Worm (Caenorhabditis elegans): Measurements from ENCODE around the gene F19H6.4.
A peak's percentile ranks its signal among the peaks of the same experiment; 100 is the strongest.

Gene F19H6.4

DNA sequence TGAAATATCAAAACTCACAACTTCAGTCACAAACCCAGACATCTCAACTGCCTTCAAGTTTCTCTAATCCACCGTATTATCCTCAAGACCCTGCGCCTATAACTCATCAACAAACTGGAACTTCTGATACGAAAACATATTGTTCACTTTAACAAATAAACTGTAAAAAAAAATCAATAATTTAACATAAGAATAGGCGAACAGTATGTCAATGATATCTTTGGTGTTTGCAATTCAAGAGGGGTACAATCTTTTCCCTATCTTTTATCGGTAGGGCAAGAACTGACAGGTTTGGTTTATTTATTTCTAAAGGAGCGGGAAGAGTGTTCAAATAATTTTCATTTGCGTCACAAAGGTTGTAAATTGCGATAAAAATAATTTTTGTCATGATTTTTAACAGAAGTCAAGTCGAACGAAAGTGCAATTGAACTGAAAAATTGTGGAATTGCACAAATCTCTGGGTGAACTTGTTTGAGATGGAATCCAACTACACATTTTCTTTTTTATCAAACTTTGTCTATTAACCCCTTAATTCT is 2.5 kb upstream of the F19H6.4 start (continued):
- TF ChIP-seq alr-1 (tag; optimal IDR thresholded peaks at IDR 0.05; ENCODE audit: borderline replicate concordance): no peak
- peak; percentile 68 for TF ChIP-seq unc-98 (GFP tag; IDR thresholded peaks at IDR 0.05)
- TF ChIP-seq pax-3 (tag; optimal IDR thresholded peaks at IDR 0.05): peak; percentile 93
- peak; percentile 94 for TF ChIP-seq fkh-8 (tag; optimal IDR thresholded peaks at IDR 0.05)
- peak; percentile 64 for TF ChIP-seq nhr-28 (tag; optimal IDR thresholded peaks at IDR 0.05)
- peak; percentile 99 for TF ChIP-seq irx-1 (tag; optimal IDR thresholded peaks at IDR 0.05)
- peak; percentile 96 for TF ChIP-seq lin-14 (GFP tag; optimal IDR thresholded peaks at IDR 0.05)
- TF ChIP-seq Y116A8C.19 (tag; optimal IDR thresholded peaks at IDR 0.05; ENCODE audit: borderline replicate concordance): no peak
- peak; percentile 99 for TF ChIP-seq nhr-47 (tag; optimal IDR thresholded peaks at IDR 0.05)
- peak; percentile 100 for TF ChIP-seq dsc-1 (tag; optimal IDR thresholded peaks at IDR 0.05)
- peak; percentile 89 for TF ChIP-seq pqm-1 (tag; optimal IDR thresholded peaks at IDR 0.05)

DNA sequence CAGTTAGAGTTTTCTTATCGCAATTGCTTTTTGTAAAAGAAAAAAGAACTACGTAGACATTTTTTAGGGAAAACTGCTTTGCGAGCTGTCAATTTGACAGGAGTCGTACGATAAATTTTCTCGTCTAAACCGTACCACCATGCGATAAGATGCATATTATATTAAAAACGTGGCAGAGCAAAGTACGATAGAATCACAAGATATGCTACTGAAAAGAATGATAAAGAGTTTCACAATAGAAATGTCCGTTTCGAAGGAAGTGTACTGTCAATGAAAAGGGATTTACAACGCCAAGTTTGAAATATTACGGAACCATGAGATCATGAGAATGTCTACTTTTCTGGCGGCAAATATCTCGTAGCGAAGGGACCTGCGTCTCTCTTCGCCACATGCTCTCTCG is 684 bp upstream of the F19H6.4 start, which contains the start of gene F19H6.5:
TSS of gene F19H6.5 (minus strand) at position 101 of the 400 bp plus-strand sequence.
- TF ChIP-seq zip-4 (GFP tag; optimal IDR thresholded peaks at IDR 0.05): no peak
- TF ChIP-seq irx-1 (tag; optimal IDR thresholded peaks at IDR 0.05): no peak
- no peak for TF ChIP-seq lsy-2 (tag; optimal IDR thresholded peaks at IDR 0.05)
- no peak for TF ChIP-seq dpl-1 (GFP tag; optimal IDR thresholded peaks at IDR 0.05)
- TF ChIP-seq snu-23 (GFP tag; optimal IDR thresholded peaks at IDR 0.05): no peak
- TF ChIP-seq blmp-1 (tag; optimal IDR thresholded peaks at IDR 0.05): no peak
- no peak for TF ChIP-seq elt-2 (tag; optimal IDR thresholded peaks at IDR 0.05)
- no peak for TF ChIP-seq tlp-1 (tag; optimal IDR thresholded peaks at IDR 0.05)
- no peak for TF ChIP-seq efl-3 (GFP tag; optimal IDR thresholded peaks at IDR 0.05)
- TF ChIP-seq fkh-4 (tag; optimal IDR thresholded peaks at IDR 0.05; ENCODE audit: borderline replicate concordance): no peak
- TF ChIP-seq tbx-2 (tag; optimal IDR thresholded peaks at IDR 0.05): no peak
- no peak for TF ChIP-seq rnt-1 (tag; optimal IDR thresholded peaks at IDR 0.05)
- no peak for TF ChIP-seq hpl-2 (GFP tag; optimal IDR thresholded peaks at IDR 0.05)
- no peak for TF ChIP-seq mdl-1 (tag; optimal IDR thresholded peaks at IDR 0.05)
- TF ChIP-seq hlh-17 (GFP tag; optimal IDR thresholded peaks at IDR 0.05; ENCODE audit: borderline replicate concordance): no peak
- no peak for TF ChIP-seq vab-15 (tag; optimal IDR thresholded peaks at IDR 0.05)

DNA sequence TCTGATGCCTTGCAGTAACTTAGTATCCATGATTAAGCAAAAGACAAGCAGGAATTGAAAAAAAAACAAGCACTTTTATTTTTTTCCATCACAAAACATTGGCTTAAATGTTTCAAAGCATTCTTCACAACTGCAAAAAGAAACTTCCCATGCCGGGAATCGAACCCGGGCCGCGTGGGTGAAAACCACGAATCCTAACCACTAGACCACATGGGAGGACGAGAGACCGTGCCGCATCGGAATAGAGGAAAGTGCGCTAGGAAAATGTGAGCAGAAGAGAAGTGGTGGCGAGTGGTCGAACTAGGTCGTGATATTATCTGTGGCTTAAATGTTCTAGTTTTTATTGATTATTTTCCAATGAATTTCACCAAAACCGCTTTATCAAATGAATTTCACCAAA is 2.0 kb downstream of the F19H6.4 start:
- TF ChIP-seq mdl-1 (tag; optimal IDR thresholded peaks at IDR 0.05) (peak in 1 of 2 experiments; percentile 45), nhr-237 (tag; optimal IDR thresholded peaks at IDR 0.05) (no peak), lir-3 (tag; optimal IDR thresholded peaks at IDR 0.05; ENCODE audit: poor library complexity) (no peak), unc-86 (tag; optimal IDR thresholded peaks at IDR 0.05) (no peak), ets-5 (GFP tag; IDR thresholded peaks at IDR 0.05) (no peak), ama-1 (optimal IDR thresholded peaks at IDR 0.05) (no peak), nhr-77 (tag; optimal IDR thresholded peaks at IDR 0.05) (peak; percentile 16), mef-2 (tag; optimal IDR thresholded peaks at IDR 0.05) (no peak), tbx-2 (tag; optimal IDR thresholded peaks at IDR 0.05) (peak; percentile 26), ceh-63 (GFP tag; optimal IDR thresholded peaks at IDR 0.05) (no peak), dpl-1 (GFP tag; optimal IDR thresholded peaks at IDR 0.05) (no peak), dsc-1 (tag; optimal IDR thresholded peaks at IDR 0.05) (peak; percentile 53), nhr-20 (tag; optimal IDR thresholded peaks at IDR 0.05) (peak; percentile 29), fkh-10 (GFP tag; optimal IDR thresholded peaks at IDR 0.05) (no peak), hpl-2 (GFP tag; optimal IDR thresholded peaks at IDR 0.05) (no peak), tlp-1 (tag; optimal IDR thresholded peaks at IDR 0.05) (no peak), grh-1 (GFP tag; IDR thresholded peaks at IDR 0.05) (no peak), alr-1 (tag; optimal IDR thresholded peaks at IDR 0.05; ENCODE audit: borderline replicate concordance) (no peak), egl-13 (tag; optimal IDR thresholded peaks at IDR 0.05) (no peak), snpc-4 (tag; optimal IDR thresholded peaks at IDR 0.05) (no peak), lin-14 (GFP tag; optimal IDR thresholded peaks at IDR 0.05) (peak; percentile 42), aly-2 (tag; optimal IDR thresholded peaks at IDR 0.05) (no peak), ceh-8 (GFP tag; optimal IDR thresholded peaks at IDR 0.05) (no peak), egl-27 (tag; optimal IDR thresholded peaks at IDR 0.05) (no peak), unc-62 (GFP tag; optimal IDR thresholded peaks at IDR 0.05) (no peak), lin-35 (GFP tag; optimal IDR thresholded peaks at IDR 0.05) (peak in 1 of 2 experiments; percentile 55), pqm-1 (tag; optimal IDR thresholded peaks at IDR 0.05) (no peak), pag-3 (tag; optimal IDR thresholded peaks at IDR 0.05; ENCODE audit: borderline replicate concordance, insufficient read depth) (no peak), swsn-7 (tag; optimal IDR thresholded peaks at IDR 0.05) (peak; percentile 24), unc-30 (tag; optimal IDR thresholded peaks at IDR 0.05) (no peak), fkh-8 (tag; optimal IDR thresholded peaks at IDR 0.05) (no peak), nhr-28 (tag; optimal IDR thresholded peaks at IDR 0.05) (no peak)
